Worm (Caenorhabditis elegans): Measurements from ENCODE around the gene dpl-1.

DNA sequence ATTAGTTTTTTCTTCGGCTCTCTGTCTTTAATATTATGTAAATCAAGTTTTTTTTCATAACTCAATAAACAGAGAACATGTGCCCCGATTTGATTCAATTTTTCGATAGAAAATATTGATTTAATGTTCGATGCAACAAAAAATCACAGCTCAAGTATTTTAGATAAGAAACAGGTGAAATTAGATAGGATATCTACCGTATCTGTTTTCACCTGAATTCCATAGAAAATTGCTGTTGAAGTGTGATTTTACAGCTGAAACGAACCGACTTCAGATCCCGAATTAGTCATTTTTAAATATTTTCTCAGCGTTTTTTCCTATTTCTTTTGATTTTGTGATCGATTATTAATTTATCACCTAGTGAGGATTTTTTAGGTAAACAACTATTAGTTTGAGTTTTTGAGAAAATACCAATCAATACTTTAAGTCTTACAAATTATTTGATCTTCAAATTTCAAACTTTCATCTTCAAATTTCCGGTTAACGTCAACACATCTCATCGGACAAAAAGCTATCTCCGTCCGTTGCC, 30.5 kb upstream of the dpl-1 start, which contains the start of gene Y9C2UA.1:
- no peak for TF ChIP-seq nhr-12 (tag; optimal IDR thresholded peaks at IDR 0.05)
- no peak for TF ChIP-seq nhr-90 (tag; optimal IDR thresholded peaks at IDR 0.05; ENCODE audit: poor library complexity)
